Fruit fly (Drosophila melanogaster): ENCODE data around the gene HIP.

HIP gene

dm6 chrX:3831761-3832160 is 32.8 kb downstream of the HIP start (continued):
- TF ChIP-seq Met (GFP tag; optimal IDR thresholded peaks at IDR 0.05) (peak; percentile 38), fd59A (GFP tag; optimal IDR thresholded peaks at IDR 0.05) (no peak), CG8319 (GFP tag; optimal IDR thresholded peaks at IDR 0.05) (no peak), Eip78C (GFP tag) (peak; percentile 81), Blimp-1 (GFP tag; optimal IDR thresholded peaks at IDR 0.05) (no peak), Eip93F (GFP tag; optimal IDR thresholded peaks at IDR 0.05) (no peak), svp (GFP tag) (peak; percentile 75), dsx (GFP tag; optimal IDR thresholded peaks at IDR 0.05; ENCODE audit: poor library complexity, severe bottlenecking) (no peak), CG6276 (GFP tag; optimal IDR thresholded peaks at IDR 0.05) (peak; percentile 14), CG6808 (GFP tag; optimal IDR thresholded peaks at IDR 0.05) (no peak), Hr4 (GFP tag; optimal IDR thresholded peaks at IDR 0.05) (peak; percentile 15)

dm6 chrX:3832226-3832625 is 33.3 kb downstream of the HIP start:
- TF ChIP-seq fkh (GFP tag; optimal IDR thresholded peaks at IDR 0.05) = peak; percentile 61
- TF ChIP-seq pdm3 (GFP tag; optimal IDR thresholded peaks at IDR 0.05) = no peak
- TF ChIP-seq Hr4 (GFP tag; optimal IDR thresholded peaks at IDR 0.05) = no peak
- TF ChIP-seq CG4318 (GFP tag; optimal IDR thresholded peaks at IDR 0.05) = no peak

DNA sequence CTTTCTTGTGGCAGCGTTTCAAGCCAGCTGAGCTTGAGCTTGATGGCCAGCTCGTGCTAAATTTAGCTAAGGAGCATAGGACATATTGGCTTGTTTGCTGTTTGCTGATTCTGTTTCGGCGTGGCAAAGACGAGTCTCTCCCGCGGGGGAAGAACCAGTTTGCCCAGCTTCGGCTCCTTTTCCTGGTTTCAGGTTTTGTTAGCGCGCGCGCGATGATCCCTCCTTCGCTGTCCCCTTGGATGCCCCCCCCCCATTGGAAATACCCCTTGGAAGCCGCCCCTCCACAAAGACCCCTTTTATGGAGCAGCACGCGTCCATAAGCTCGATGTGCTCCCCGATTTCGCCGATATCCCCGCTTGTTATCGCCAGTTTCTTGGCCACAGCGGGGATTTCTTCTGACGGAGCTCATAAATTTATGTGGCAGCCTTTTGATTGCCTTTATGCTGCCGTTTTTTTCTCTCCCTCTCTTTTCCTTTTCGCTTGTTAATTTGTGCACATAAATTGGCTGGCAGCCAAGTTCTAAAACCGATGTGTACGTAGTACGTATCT is 34.2 kb downstream of the HIP start:
- TF ChIP-seq CG15336 (GFP tag; IDR thresholded peaks at IDR 0.05) = no peak
- TF ChIP-seq CG10631 (GFP tag; optimal IDR thresholded peaks at IDR 0.05) = no peak
- TF ChIP-seq CG6854 (GFP tag; optimal IDR thresholded peaks at IDR 0.05) = peak; percentile 93
- peak; percentile 32 for TF ChIP-seq CG6808 (GFP tag; optimal IDR thresholded peaks at IDR 0.05)
- peak; percentile 24 for TF ChIP-seq Lpt (GFP tag; optimal IDR thresholded peaks at IDR 0.05)
- TF ChIP-seq fkh (GFP tag; optimal IDR thresholded peaks at IDR 0.05) = no peak
- 0 out of 2 replicates have a peak, but pooled peaks have one; percentile 8 for TF ChIP-seq Gug (GFP tag; IDR thresholded peaks at IDR 0.05)
- no peak for TF ChIP-seq CG6163 (GFP tag; IDR thresholded peaks at IDR 0.05)
- TF ChIP-seq ss (GFP tag; optimal IDR thresholded peaks at IDR 0.05) = peak; percentile 8 to 27

- TF ChIP-seq CG15336 (GFP tag; IDR thresholded peaks at IDR 0.05) = peak; percentile 68; the same call in 1 of the 2 replicates
- peak; percentile 12 for TF ChIP-seq CG16779 (tag; optimal IDR thresholded peaks at IDR 0.05)
- TF ChIP-seq Sox102F (GFP tag; optimal IDR thresholded peaks at IDR 0.05) = no peak
- peak; percentile 62 to 76 for TF ChIP-seq ss (GFP tag; optimal IDR thresholded peaks at IDR 0.05)
- TF ChIP-seq CG8632 (GFP tag; optimal IDR thresholded peaks at IDR 0.05) = no peak
- TF ChIP-seq acj6 (GFP tag; optimal IDR thresholded peaks at IDR 0.05) = no peak
- peak; percentile 56 for TF ChIP-seq CG1621 (tag; optimal IDR thresholded peaks at IDR 0.05)
- TF ChIP-seq CG31627 (GFP tag; optimal IDR thresholded peaks at IDR 0.05) = no peak
- TF ChIP-seq Eip78C (GFP tag) = peak; percentile 70
- TF ChIP-seq CG6163 (GFP tag; IDR thresholded peaks at IDR 0.05) = peak; percentile 72
- TF ChIP-seq CG6792 (GFP tag; optimal IDR thresholded peaks at IDR 0.05) = no peak
- no peak for TF ChIP-seq Eip93F (GFP tag; optimal IDR thresholded peaks at IDR 0.05)
- TF ChIP-seq CG3919 (GFP tag; optimal IDR thresholded peaks at IDR 0.05) = no peak
- peak; percentile 66 for TF ChIP-seq CG6808 (GFP tag; optimal IDR thresholded peaks at IDR 0.05)
- no peak for TF ChIP-seq lz (GFP tag; optimal IDR thresholded peaks at IDR 0.05)
- TF ChIP-seq topi (GFP tag; optimal IDR thresholded peaks at IDR 0.05) = no peak
- TF ChIP-seq Met (GFP tag; optimal IDR thresholded peaks at IDR 0.05) = no peak
- no peak for TF ChIP-seq fd59A (GFP tag; optimal IDR thresholded peaks at IDR 0.05)
- peak; percentile 68; the same call in 1 of the 3 replicates for TF ChIP-seq eg (GFP tag; IDR thresholded peaks at IDR 0.05)
- TF ChIP-seq CG6276 (GFP tag; optimal IDR thresholded peaks at IDR 0.05) = peak; percentile 53
- TF ChIP-seq cyc (GFP tag; optimal IDR thresholded peaks at IDR 0.05) = no peak
- TF ChIP-seq Sox14 (GFP tag; optimal IDR thresholded peaks at IDR 0.05) = no peak
- TF ChIP-seq CG8319 (GFP tag; optimal IDR thresholded peaks at IDR 0.05) = no peak
- peak; percentile 59; the same call in 2 of the 3 replicates for TF ChIP-seq CG8119 (GFP tag; IDR thresholded peaks at IDR 0.05)
- TF ChIP-seq Blimp-1 (GFP tag; optimal IDR thresholded peaks at IDR 0.05) = no peak
- TF ChIP-seq CG11762 (GFP tag; optimal IDR thresholded peaks at IDR 0.05; ENCODE audit: insufficient read depth) = no peak
- no peak for TF ChIP-seq Gug (GFP tag; IDR thresholded peaks at IDR 0.05)
- TF ChIP-seq CG34406 (GFP tag; optimal IDR thresholded peaks at IDR 0.05) = peak; percentile 6
- TF ChIP-seq dsx (GFP tag; optimal IDR thresholded peaks at IDR 0.05; ENCODE audit: poor library complexity, severe bottlenecking) = peak; percentile 52
- peak; percentile 53 for TF ChIP-seq CG10669 (GFP tag; optimal IDR thresholded peaks at IDR 0.05)
- no peak for TF ChIP-seq OdsH (GFP tag; optimal IDR thresholded peaks at IDR 0.05)
- no peak for TF ChIP-seq svp (GFP tag)
- TF ChIP-seq Eip75B (GFP tag; optimal IDR thresholded peaks at IDR 0.05) = peak; percentile 11
- peak; percentile 50 for TF ChIP-seq Ets96B (tag; optimal IDR thresholded peaks at IDR 0.05)
Measured at dm6 chrX:3834955-3835763, 36.2 kb downstream of the HIP start.
